Fruit fly (Drosophila melanogaster): Measurements from ENCODE around the gene CG13946.

dm6 chr2L:817850-818249 is 41.5 kb downstream of the CG13946 start, which contains the start of gene CG15880:
- TF ChIP-seq Met (GFP tag; optimal IDR thresholded peaks at IDR 0.05) (no peak), acj6 (GFP tag; optimal IDR thresholded peaks at IDR 0.05) (no peak), pdm3 (GFP tag; optimal IDR thresholded peaks at IDR 0.05) (no peak), Gug (GFP tag; IDR thresholded peaks at IDR 0.05) (no peak), CG11762 (GFP tag; optimal IDR thresholded peaks at IDR 0.05; ENCODE audit: insufficient read depth) (no peak), Lpt (GFP tag; optimal IDR thresholded peaks at IDR 0.05) (no peak), CG16779 (tag; optimal IDR thresholded peaks at IDR 0.05) (no peak)
